Worm (Caenorhabditis elegans) whole organism, L1 larva: ENCODE measurements around the gene T09F3.2.

ENCODE experiments used
- C16A3.4 ChIP-seq: fragments of 150-350 bp; optimal IDR thresholded peaks from 2 replicates; lab custom pipeline; 2014; ENCODE audit warnings: missing biosample characterization, missing genetic modification characterization
- F16B12.6 ChIP-seq: fragments of 150-350 bp; optimal IDR thresholded peaks from 2 replicates; lab custom pipeline; 2014; ENCODE audit warnings: missing biosample characterization, missing genetic modification characterization
- aha-1 ChIP-seq: fragments of 150-350 bp; optimal IDR thresholded peaks from 2 replicates; lab custom pipeline; 2014; ENCODE audit warnings: missing biosample characterization, missing genetic modification characterization
- blmp-1 ChIP-seq: fragments of 150-350 bp; optimal IDR thresholded peaks from 2 replicates; lab custom pipeline; 2014; ENCODE audit warnings: missing biosample characterization, missing genetic modification characterization
- dsc-1 ChIP-seq: sonication (generic microtip); optimal IDR thresholded peaks from 2 replicates; lab custom pipeline; 2016; ENCODE audit warnings: mild to moderate bottlenecking, missing genetic modification characterization, missing compliant biosample characterization
- efl-1 ChIP-seq, 4 experiments: fragments of 150-350 bp; optimal IDR thresholded peaks in 3 of 4; peaks in 1 of 4; 1 replicate in 1 of 4; 2 replicates in 3 of 4; lab custom pipeline; 2014; ENCODE audit warnings: missing biosample characterization in 2 of 4, missing genetic modification characterization in 2 of 4, missing genetic modification reagents in 2 of 4
- elt-3 ChIP-seq, 6 experiments: fragments of 150-350 bp in 1 of 6; sonication (generic microtip); optimal IDR thresholded peaks; 2 replicates each; lab custom pipeline; 2017 to 2018; ENCODE audit warnings: missing biosample characterization in 6 of 6, missing genetic modification characterization in 6 of 6, inconsistent platforms in 1 of 6
- fkh-4 ChIP-seq: sonication (generic microtip); optimal IDR thresholded peaks from 2 replicates; lab custom pipeline; 2016; ENCODE audit warnings: missing compliant biosample characterization, missing genetic modification characterization, borderline replicate concordance
- grh-1 ChIP-seq: fragments of 200-800 bp; sonication (Bioruptor generic); IDR thresholded peaks from 2 replicates; pipeline ENCODE4 v1.3.6; 2022; ENCODE audit warnings: missing genetic modification reagents, missing genetic modification characterization, missing compliant biosample characterization
- hpl-2 ChIP-seq: fragments of 150-350 bp; optimal IDR thresholded peaks from 2 replicates; lab custom pipeline; 2014; ENCODE audit warnings: missing biosample characterization, missing genetic modification reagents, missing genetic modification characterization
- isw-1 ChIP-seq: fragments of 200-800 bp; sonication (Bioruptor generic); IDR thresholded peaks from 2 replicates; pipeline ENCODE4 v1.3.6; 2022; ENCODE audit warnings: missing genetic modification characterization, missing compliant biosample characterization
- jun-1 ChIP-seq: fragments of 150-350 bp; optimal IDR thresholded peaks from 2 replicates; lab custom pipeline; 2014; ENCODE audit warnings: missing biosample characterization, missing genetic modification reagents, missing genetic modification characterization
- lin-13 ChIP-seq: fragments of 150-350 bp; optimal IDR thresholded peaks from 2 replicates; lab custom pipeline; 2014; ENCODE audit warnings: missing biosample characterization, missing genetic modification reagents, missing genetic modification characterization
- lin-15B ChIP-seq: fragments of 150-350 bp; sonication (generic microtip); optimal IDR thresholded peaks from 3 replicates; lab custom pipeline; 2014; ENCODE audit warnings: missing biosample characterization, missing genetic modification characterization
- lin-35 ChIP-seq, 2 experiments: fragments of 150-350 bp; optimal IDR thresholded peaks; 2 replicates each; lab custom pipeline; 2014; ENCODE audit warnings: missing biosample characterization in 2 of 2, missing genetic modification characterization in 2 of 2, missing genetic modification reagents in 2 of 2
- lin-39 ChIP-seq: fragments of 150-350 bp; optimal IDR thresholded peaks from 2 replicates; lab custom pipeline; 2014; ENCODE audit warnings: missing biosample characterization, missing genetic modification reagents, missing genetic modification characterization
- lir-3 ChIP-seq: sonication (generic microtip); optimal IDR thresholded peaks from 2 replicates; lab custom pipeline; 2016; ENCODE audit warnings: mild to moderate bottlenecking, missing genetic modification characterization, moderate library complexity, missing compliant biosample characterization; ENCODE audit not compliant: poor library complexity
- lsy-2 ChIP-seq, 2 experiments: fragments of 150-350 bp; optimal IDR thresholded peaks; 2 replicates each; lab custom pipeline; 2014; ENCODE audit warnings: missing biosample characterization in 2 of 2, missing genetic modification characterization in 2 of 2
- mdl-1 ChIP-seq, 2 experiments: fragments of 150-350 bp; optimal IDR thresholded peaks; 2 replicates each; lab custom pipeline; 2014 to 2017; ENCODE audit warnings: missing biosample characterization in 2 of 2, missing genetic modification characterization in 2 of 2, inconsistent platforms in 1 of 2
- mep-1 ChIP-seq: fragments of 150-350 bp; optimal IDR thresholded peaks from 2 replicates; lab custom pipeline; 2014; ENCODE audit warnings: missing biosample characterization, missing genetic modification characterization
- nhr-19 ChIP-seq: fragments of 200-800 bp; sonication (Bioruptor generic); conservative IDR thresholded peaks from 2 replicates; pipeline ENCODE4 v1.3.6; 2022; ENCODE audit warnings: missing genetic modification characterization, missing compliant biosample characterization
- nhr-20 ChIP-seq: sonication (generic microtip); optimal IDR thresholded peaks from 2 replicates; lab custom pipeline; 2016; ENCODE audit warnings: mild to moderate bottlenecking, missing genetic modification characterization, missing compliant biosample characterization
- nhr-47 ChIP-seq: sonication (generic microtip); optimal IDR thresholded peaks from 2 replicates; lab custom pipeline; 2016; ENCODE audit warnings: mild to moderate bottlenecking, missing genetic modification characterization, moderate library complexity, missing compliant biosample characterization
- nhr-71 ChIP-seq: sonication (generic microtip); optimal IDR thresholded peaks from 2 replicates; lab custom pipeline; 2016; ENCODE audit warnings: mild to moderate bottlenecking, missing genetic modification characterization, moderate library complexity, missing compliant biosample characterization
- nhr-76 ChIP-seq: sonication (generic microtip); optimal IDR thresholded peaks from 2 replicates; lab custom pipeline; 2017; ENCODE audit warnings: missing biosample characterization, missing genetic modification characterization
- nhr-84 ChIP-seq: sonication (generic microtip); optimal IDR thresholded peaks from 2 replicates; lab custom pipeline; 2017; ENCODE audit warnings: missing biosample characterization, missing genetic modification characterization
- nhr-85 ChIP-seq: sonication (generic microtip); peaks from one replicate; lab custom pipeline; 2016; ENCODE audit warnings: missing genetic modification characterization, inconsistent platforms, missing compliant biosample characterization
- nhr-90 ChIP-seq: sonication (generic microtip); optimal IDR thresholded peaks from 2 replicates; lab custom pipeline; 2016; ENCODE audit warnings: mild to moderate bottlenecking, missing genetic modification characterization, missing compliant biosample characterization; ENCODE audit not compliant: poor library complexity
- pag-3 ChIP-seq: sonication (generic microtip); optimal IDR thresholded peaks from 2 replicates; lab custom pipeline; 2017; ENCODE audit warnings: missing genetic modification characterization, mild to moderate bottlenecking, missing compliant biosample characterization, antibody characterized with exemption, borderline replicate concordance; ENCODE audit not compliant: insufficient read depth
- pqm-1 ChIP-seq: sonication (generic microtip); optimal IDR thresholded peaks from 3 replicates; lab custom pipeline; 2017; ENCODE audit warnings: missing biosample characterization, missing genetic modification characterization
- rnt-1 ChIP-seq: sonication (generic microtip); optimal IDR thresholded peaks from 2 replicates; lab custom pipeline; 2016; ENCODE audit warnings: mild to moderate bottlenecking, missing genetic modification characterization, moderate library complexity, missing compliant biosample characterization
- skn-1 ChIP-seq: fragments of 150-350 bp; optimal IDR thresholded peaks from 2 replicates; lab custom pipeline; 2014; ENCODE audit warnings: missing biosample characterization, missing genetic modification characterization
- snpc-4 ChIP-seq: fragments of 150-350 bp; optimal IDR thresholded peaks from 2 replicates; lab custom pipeline; 2014; ENCODE audit warnings: missing biosample characterization, missing genetic modification characterization
- snu-23 ChIP-seq: sonication (generic microtip); optimal IDR thresholded peaks from 2 replicates; lab custom pipeline; 2016; ENCODE audit warnings: missing genetic modification characterization, missing compliant biosample characterization
- sox-4 ChIP-seq: sonication (generic microtip); optimal IDR thresholded peaks from 2 replicates; lab custom pipeline; 2016; ENCODE audit warnings: missing genetic modification characterization, missing compliant biosample characterization
- sptf-1 ChIP-seq: fragments of 150-350 bp; optimal IDR thresholded peaks from 2 replicates; lab custom pipeline; 2014; ENCODE audit warnings: missing biosample characterization, missing genetic modification characterization
- sup-37 ChIP-seq: fragments of 200-800 bp; sonication (Bioruptor generic); optimal IDR thresholded peaks from 2 replicates; lab custom pipeline; 2018; ENCODE audit warnings: mild to moderate bottlenecking, missing genetic modification characterization, missing compliant biosample characterization
- swsn-7 ChIP-seq: sonication (generic microtip); optimal IDR thresholded peaks from 2 replicates; lab custom pipeline; 2016; ENCODE audit warnings: missing genetic modification characterization, missing compliant biosample characterization
- tlp-1 ChIP-seq: fragments of 150-350 bp; optimal IDR thresholded peaks from 2 replicates; lab custom pipeline; 2014; ENCODE audit warnings: missing biosample characterization, missing genetic modification characterization
- unc-130 ChIP-seq: fragments of 150-350 bp; optimal IDR thresholded peaks from 2 replicates; lab custom pipeline; 2017; ENCODE audit warnings: missing biosample characterization, missing genetic modification characterization, inconsistent platforms
- unc-86 ChIP-seq: sonication (generic microtip); optimal IDR thresholded peaks from 2 replicates; lab custom pipeline; 2016; ENCODE audit warnings: missing genetic modification characterization, missing compliant biosample characterization
- unc-98 ChIP-seq: fragments of 200-800 bp; sonication (Bioruptor generic); IDR thresholded peaks from 2 replicates; pipeline ENCODE4 v1.3.6; 2022; ENCODE audit warnings: missing genetic modification characterization, missing compliant biosample characterization
- vab-15 ChIP-seq: sonication (generic microtip); optimal IDR thresholded peaks from 2 replicates; lab custom pipeline; 2017; ENCODE audit warnings: missing genotype, mild to moderate bottlenecking, missing genetic modification characterization, missing compliant biosample characterization
- xbp-1 ChIP-seq: sonication (generic microtip); optimal IDR thresholded peaks from 2 replicates; lab custom pipeline; 2016; ENCODE audit warnings: missing genetic modification characterization, missing compliant biosample characterization
- zag-1 ChIP-seq: fragments of 150-350 bp; optimal IDR thresholded peaks from 2 replicates; lab custom pipeline; 2014; ENCODE audit warnings: missing biosample characterization, missing genetic modification characterization
- zip-4 ChIP-seq: fragments of 200-800 bp; sonication (Bioruptor generic); optimal IDR thresholded peaks from 2 replicates; lab custom pipeline; 2018; ENCODE audit warnings: mild to moderate bottlenecking, missing genetic modification characterization, moderate library complexity, missing compliant biosample characterization
- ztf-11 ChIP-seq, 2 experiments: sonication (generic microtip); optimal IDR thresholded peaks; 2 replicates each; lab custom pipeline; 2016 to 2017; ENCODE audit warnings: missing genetic modification characterization in 2 of 2, missing biosample characterization in 1 of 2, missing compliant biosample characterization in 1 of 2
- ztf-4 ChIP-seq: fragments of 150-350 bp; optimal IDR thresholded peaks from 2 replicates; lab custom pipeline; 2014; ENCODE audit warnings: missing biosample characterization, missing genetic modification characterization

The T09F3.2 gene

DNA sequence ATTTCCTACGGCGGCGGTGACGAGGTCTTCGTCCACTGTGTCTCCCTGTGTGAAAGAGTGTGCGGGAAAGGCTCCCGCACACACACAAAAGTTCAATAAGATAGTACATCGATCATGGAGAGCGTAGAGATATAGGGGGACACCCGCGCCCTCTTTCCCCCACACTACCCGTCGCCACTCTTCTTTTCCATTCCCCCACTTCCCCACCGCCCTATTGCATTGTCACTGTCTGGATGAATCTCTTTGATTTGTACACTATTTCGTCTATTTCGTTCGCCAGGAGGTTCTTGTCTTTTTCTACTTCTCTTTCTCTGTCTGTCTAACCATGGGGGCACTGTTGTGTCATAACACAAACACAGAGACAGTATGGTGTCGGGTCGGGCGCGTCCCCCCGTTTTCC, 8.7 kb upstream of the T09F3.2 start (continued):
- no peak for TF ChIP-seq zag-1
- no peak for TF ChIP-seq dsc-1
- no peak for TF ChIP-seq unc-130 (tag; lab: Kevin White, UChicago)
- peak; percentile 27 for TF ChIP-seq C16A3.4 (tag; lab: Kevin White, UChicago)
- peak; percentile 13 for TF ChIP-seq lir-3 (tag; lab: Kevin White, UChicago)
- TF ChIP-seq elt-3 (tag; optimal IDR thresholded peaks at IDR 0.05; lab: Kevin White, UChicago), result no peak
- peak; percentile 66 for TF ChIP-seq nhr-19
- TF ChIP-seq sox-4 (tag; lab: Kevin White, UChicago), result no peak
- TF ChIP-seq aha-1 (tag; lab: Kevin White, UChicago), result no peak
- no peak for TF ChIP-seq nhr-76
- TF ChIP-seq pag-3 (tag; lab: Kevin White, UChicago), result no peak
- no peak for TF ChIP-seq jun-1 (tag; lab: Kevin White, UChicago)
- peak in 1 of 2 experiments; percentile 62 for TF ChIP-seq mdl-1 (tag; optimal IDR thresholded peaks at IDR 0.05; lab: Kevin White, UChicago)
- peak in 1 of 2 experiments; percentile 50 for TF ChIP-seq ztf-11 (tag; optimal IDR thresholded peaks at IDR 0.05; lab: Kevin White, UChicago)
- no peak for TF ChIP-seq nhr-84 (tag; lab: Kevin White, UChicago)
- TF ChIP-seq lsy-2 (tag; optimal IDR thresholded peaks at IDR 0.05; lab: Kevin White, UChicago), result peak; percentile 11 to 65
- no peak for TF ChIP-seq unc-86 (tag; lab: Kevin White, UChicago)
- no peak for TF ChIP-seq sptf-1 (tag; lab: Kevin White, UChicago)
- peak; percentile 11 for TF ChIP-seq snpc-4 (tag; lab: Kevin White, UChicago)
- TF ChIP-seq tlp-1, result no peak
- peak; percentile 54 to 59 for TF ChIP-seq lin-35 (GFP tag; optimal IDR thresholded peaks at IDR 0.05; lab: Kevin White, UChicago)
- no peak for TF ChIP-seq sup-37 (GFP tag; lab: Kevin White, UChicago)
- TF ChIP-seq lin-13 (GFP tag; lab: Kevin White, UChicago), result peak; percentile 20
- no peak for TF ChIP-seq lin-15B
- no peak for TF ChIP-seq unc-98 (GFP tag; lab: Robert Waterston, UW)
- peak; percentile 53 for TF ChIP-seq nhr-47 (tag; lab: Kevin White, UChicago)
- TF ChIP-seq lin-39 (tag; lab: Kevin White, UChicago), result no peak
- TF ChIP-seq vab-15 (tag; lab: Kevin White, UChicago), result no peak
- no peak for TF ChIP-seq isw-1 (GFP tag; lab: Robert Waterston, UW)
- TF ChIP-seq pqm-1 (tag; lab: Kevin White, UChicago), result no peak
- TF ChIP-seq skn-1 (tag; lab: Kevin White, UChicago), result no peak

ce11 chrII:10384680-10385383, 6.1 kb upstream of the T09F3.2 start, which contains the start of gene ztf-27:
TSS of gene ztf-27 (plus strand) at chrII:10385333.
- TF ChIP-seq nhr-71 (tag; lab: Kevin White, UChicago), result peak; percentile 62
- TF ChIP-seq pag-3 (tag; lab: Kevin White, UChicago), result no peak
- TF ChIP-seq F16B12.6 (tag; lab: Kevin White, UChicago), result no peak
- TF ChIP-seq lir-3 (tag; lab: Kevin White, UChicago), result peak; percentile 18
- TF ChIP-seq rnt-1 (tag; lab: Kevin White, UChicago), result peak; percentile 51
- no peak for TF ChIP-seq grh-1 (GFP tag; lab: Robert Waterston, UW)
- peak; percentile 28 for TF ChIP-seq jun-1 (tag; lab: Kevin White, UChicago)
- peak in 1 of 2 experiments; percentile 56 for TF ChIP-seq mdl-1 (tag; optimal IDR thresholded peaks at IDR 0.05; lab: Kevin White, UChicago)
- peak in 2 of 6 experiments; percentile 38 to 42 for TF ChIP-seq elt-3 (tag; optimal IDR thresholded peaks at IDR 0.05; lab: Kevin White, UChicago)
- peak; percentile 55 for TF ChIP-seq mep-1 (tag; lab: Kevin White, UChicago)
- TF ChIP-seq efl-1 (optimal IDR thresholded peaks at IDR 0.05; lab: Kevin White, UChicago), result peak; percentile 18 to 22
- TF ChIP-seq efl-1 (GFP tag; optimal IDR thresholded peaks at IDR 0.05 in 1 of 2; lab: Kevin White, UChicago), result peak in 1 of 2 experiments; percentile 92
- TF ChIP-seq skn-1 (tag; lab: Kevin White, UChicago), result peak; percentile 30
- no peak for TF ChIP-seq zip-4
- no peak for TF ChIP-seq fkh-4
- peak in 1 of 2 experiments; percentile 50 for TF ChIP-seq lin-35 (GFP tag; optimal IDR thresholded peaks at IDR 0.05; lab: Kevin White, UChicago)
- peak; percentile 38 for TF ChIP-seq nhr-90 (tag; lab: Kevin White, UChicago)
- peak; percentile 53 for TF ChIP-seq snu-23 (GFP tag; lab: Kevin White, UChicago)
- peak in 1 of 2 experiments; percentile 54 for TF ChIP-seq lsy-2 (tag; optimal IDR thresholded peaks at IDR 0.05; lab: Kevin White, UChicago)
- TF ChIP-seq swsn-7, result peak; percentile 14
- peak; percentile 48 for TF ChIP-seq nhr-47 (tag; lab: Kevin White, UChicago)
- TF ChIP-seq lin-39 (tag; lab: Kevin White, UChicago), result no peak
- TF ChIP-seq xbp-1 (tag; lab: Kevin White, UChicago), result peak; percentile 1
- TF ChIP-seq ztf-4 (tag; lab: Kevin White, UChicago), result no peak
- peak; percentile 37 for TF ChIP-seq nhr-19
- no peak for TF ChIP-seq hpl-2
- peak; percentile 64 for TF ChIP-seq nhr-20 (tag; lab: Kevin White, UChicago)
- peak; percentile 82 for TF ChIP-seq blmp-1 (tag; lab: Kevin White, UChicago)
- peak; percentile 88 for TF ChIP-seq nhr-85 (tag; lab: Kevin White, UChicago)
